Worm (Caenorhabditis elegans) whole organism, L3 larva: Measurements from ENCODE around the gene K03A11.5.
A peak's percentile ranks its signal among the peaks of the same experiment; 100 is the strongest.

Experiments used
- R02D3.7 ChIP-seq: fragments of 150-350 bp; optimal IDR thresholded peaks from 2 replicates; lab custom pipeline; 2014; ENCODE audit warnings: missing biosample characterization, missing genetic modification characterization
- ZK546.5 ChIP-seq: sonication (generic microtip); optimal IDR thresholded peaks from 2 replicates; lab custom pipeline; 2017; ENCODE audit warnings: missing biosample characterization, missing genetic modification characterization
- aly-2 ChIP-seq: fragments of 150-350 bp; optimal IDR thresholded peaks from 2 replicates; lab custom pipeline; 2014; ENCODE audit warnings: missing biosample characterization, missing genetic modification characterization
- ama-1 ChIP-seq: fragments of 150-350 bp; optimal IDR thresholded peaks from 2 replicates; lab custom pipeline; 2018
- ceh-28 ChIP-seq: fragments of 150-350 bp; optimal IDR thresholded peaks from 2 replicates; lab custom pipeline; 2014; ENCODE audit warnings: missing biosample characterization, missing genetic modification reagents, missing genetic modification characterization
- ceh-82 ChIP-seq: fragments of 150-350 bp; optimal IDR thresholded peaks from 2 replicates; lab custom pipeline; 2014; ENCODE audit warnings: missing biosample characterization, missing genetic modification characterization
- egl-27 ChIP-seq: sonication (generic microtip); optimal IDR thresholded peaks from 4 replicates; lab custom pipeline; 2017; ENCODE audit warnings: missing biosample characterization, missing genetic modification reagents, missing genetic modification characterization
- egl-5 ChIP-seq: fragments of 150-350 bp; optimal IDR thresholded peaks from 2 replicates; lab custom pipeline; 2017; ENCODE audit warnings: missing biosample characterization, missing genetic modification reagents, missing genetic modification characterization, inconsistent platforms
- elt-2 ChIP-seq: sonication (generic microtip); optimal IDR thresholded peaks from 2 replicates; lab custom pipeline; 2016; ENCODE audit warnings: missing genetic modification reagents, mild to moderate bottlenecking, missing genetic modification characterization, missing compliant biosample characterization
- elt-3 ChIP-seq, 3 experiments: fragments of 150-350 bp in 1 of 3; sonication (generic microtip) in 2 of 3; optimal IDR thresholded peaks; 2 replicates in 2 of 3; 4 replicates in 1 of 3; lab custom pipeline; 2014 to 2017; ENCODE audit warnings: missing biosample characterization in 3 of 3, missing genetic modification characterization in 3 of 3
- eor-1 ChIP-seq, 2 experiments: fragments of 150-350 bp; optimal IDR thresholded peaks; 2 replicates each; lab custom pipeline; 2014 to 2018; ENCODE audit warnings: missing biosample characterization in 2 of 2, missing genetic modification characterization in 2 of 2
- fos-1 ChIP-seq: fragments of 150-350 bp; optimal IDR thresholded peaks from 2 replicates; lab custom pipeline; 2014; ENCODE audit warnings: missing biosample characterization, missing genetic modification characterization
- hmg-11 ChIP-seq: sonication (generic microtip); optimal IDR thresholded peaks from 2 replicates; lab custom pipeline; 2016; ENCODE audit warnings: missing genetic modification characterization, missing compliant biosample characterization
- jun-1 ChIP-seq: fragments of 150-350 bp; optimal IDR thresholded peaks from 2 replicates; lab custom pipeline; 2014; ENCODE audit warnings: missing biosample characterization, missing genetic modification reagents, missing genetic modification characterization
- lin-15B ChIP-seq: fragments of 150-350 bp; optimal IDR thresholded peaks from 2 replicates; lab custom pipeline; 2014; ENCODE audit warnings: missing biosample characterization, missing genetic modification characterization
- lin-39 ChIP-seq: fragments of 150-350 bp; optimal IDR thresholded peaks from 2 replicates; lab custom pipeline; 2018; ENCODE audit warnings: missing biosample characterization, missing genetic modification reagents, missing genetic modification characterization
- lsy-12 ChIP-seq: sonication (generic microtip); optimal IDR thresholded peaks from 2 replicates; lab custom pipeline; 2016; ENCODE audit warnings: mild to moderate bottlenecking, missing genetic modification characterization, missing compliant biosample characterization
- mml-1 ChIP-seq: fragments of 150-350 bp; sonication (generic microtip); optimal IDR thresholded peaks from 3 replicates; lab custom pipeline; 2014; ENCODE audit warnings: missing biosample characterization, missing genetic modification characterization
- nfya-1 ChIP-seq: sonication (generic microtip); optimal IDR thresholded peaks from 2 replicates; lab custom pipeline; 2017; ENCODE audit warnings: missing genetic modification characterization, mild to moderate bottlenecking, missing compliant biosample characterization, antibody characterized with exemption, moderate library complexity; ENCODE audit not compliant: insufficient read depth
- nhr-11 ChIP-seq: fragments of 150-350 bp; optimal IDR thresholded peaks from 2 replicates; lab custom pipeline; 2014; ENCODE audit warnings: missing biosample characterization, missing genetic modification characterization
- nhr-12 ChIP-seq: fragments of 150-350 bp; optimal IDR thresholded peaks from 2 replicates; lab custom pipeline; 2014; ENCODE audit warnings: missing biosample characterization, missing genetic modification characterization
- nhr-23 ChIP-seq: fragments of 150-350 bp; optimal IDR thresholded peaks from 2 replicates; lab custom pipeline; 2014; ENCODE audit warnings: missing biosample characterization, missing genetic modification reagents, missing genetic modification characterization
- nhr-25 ChIP-seq: sonication (generic microtip); optimal IDR thresholded peaks from 2 replicates; lab custom pipeline; 2017; ENCODE audit warnings: missing biosample characterization, missing genetic modification characterization
- nhr-43 ChIP-seq: sonication (generic microtip); optimal IDR thresholded peaks from 2 replicates; lab custom pipeline; 2016; ENCODE audit warnings: mild to moderate bottlenecking, missing genetic modification characterization, missing compliant biosample characterization; ENCODE audit not compliant: poor library complexity, severe bottlenecking
- nhr-77 ChIP-seq: fragments of 150-350 bp; optimal IDR thresholded peaks from 2 replicates; lab custom pipeline; 2014; ENCODE audit warnings: missing biosample characterization, missing genetic modification characterization
- pha-4 ChIP-seq: fragments of 150-350 bp; optimal IDR thresholded peaks from 2 replicates; lab custom pipeline; 2014; ENCODE audit warnings: missing biosample characterization, missing genetic modification reagents, missing genetic modification characterization
- pqm-1 ChIP-seq: fragments of 150-350 bp; optimal IDR thresholded peaks from 2 replicates; lab custom pipeline; 2017; ENCODE audit warnings: missing biosample characterization, missing genetic modification characterization, inconsistent platforms
- sea-2 ChIP-seq: fragments of 150-350 bp; sonication (generic microtip); optimal IDR thresholded peaks from 4 replicates; lab custom pipeline; 2014; ENCODE audit warnings: missing biosample characterization, missing genetic modification reagents, missing genetic modification characterization
- skn-1 ChIP-seq: fragments of 150-350 bp; optimal IDR thresholded peaks from 2 replicates; lab custom pipeline; 2014; ENCODE audit warnings: missing biosample characterization, missing genetic modification characterization
- tbx-2 ChIP-seq: sonication (generic microtip); optimal IDR thresholded peaks from 2 replicates; lab custom pipeline; 2016; ENCODE audit warnings: mild to moderate bottlenecking, missing genetic modification characterization, missing compliant biosample characterization
- unc-39 ChIP-seq: sonication (generic microtip); optimal IDR thresholded peaks from 4 replicates; lab custom pipeline; 2017; ENCODE audit warnings: missing biosample characterization, missing genetic modification characterization
- unc-62 ChIP-seq: fragments of 150-350 bp; sonication (generic microtip); optimal IDR thresholded peaks from 4 replicates; lab custom pipeline; 2014; ENCODE audit warnings: missing biosample characterization, missing genetic modification reagents, missing genetic modification characterization
- ztf-4 ChIP-seq: fragments of 150-350 bp; optimal IDR thresholded peaks from 2 replicates; lab custom pipeline; 2014; ENCODE audit warnings: missing biosample characterization, missing genetic modification characterization

K03A11.5 gene

DNA sequence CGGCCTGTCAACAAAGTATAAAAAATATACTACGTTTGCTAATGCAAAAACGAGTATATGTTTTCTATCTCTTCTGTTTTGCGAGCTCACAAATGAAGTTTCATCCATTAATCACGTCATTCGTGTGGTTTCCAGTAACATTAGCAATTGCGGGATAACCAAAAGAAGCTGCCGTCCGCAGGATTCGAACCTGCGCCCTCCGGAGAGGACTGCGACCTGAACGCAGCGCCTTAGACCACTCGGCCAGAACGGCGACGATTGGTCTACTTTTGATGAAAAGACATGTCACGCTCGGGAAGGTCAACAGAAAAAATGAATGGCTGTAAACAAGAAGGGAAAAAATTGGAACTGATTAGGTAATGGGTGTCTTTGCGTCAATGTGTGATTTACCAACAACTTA is 24.5 kb upstream of the K03A11.5 start:
- TF ChIP-seq unc-62 (no peak), lsy-12 (tag; lab: Kevin White, UChicago) (peak; percentile 79), nfya-1 (peak; percentile 29), pha-4 (tag; lab: Kevin White, UChicago) (peak; percentile 48), nhr-43 (tag; lab: Kevin White, UChicago) (peak; percentile 76), nhr-25 (peak; percentile 40), nhr-12 (no peak), aly-2 (tag; lab: Kevin White, UChicago) (no peak), hmg-11 (peak; percentile 20), elt-2 (peak; percentile 54)
- TF ChIP-seq, all 47 proteins: peak for 7

DNA sequence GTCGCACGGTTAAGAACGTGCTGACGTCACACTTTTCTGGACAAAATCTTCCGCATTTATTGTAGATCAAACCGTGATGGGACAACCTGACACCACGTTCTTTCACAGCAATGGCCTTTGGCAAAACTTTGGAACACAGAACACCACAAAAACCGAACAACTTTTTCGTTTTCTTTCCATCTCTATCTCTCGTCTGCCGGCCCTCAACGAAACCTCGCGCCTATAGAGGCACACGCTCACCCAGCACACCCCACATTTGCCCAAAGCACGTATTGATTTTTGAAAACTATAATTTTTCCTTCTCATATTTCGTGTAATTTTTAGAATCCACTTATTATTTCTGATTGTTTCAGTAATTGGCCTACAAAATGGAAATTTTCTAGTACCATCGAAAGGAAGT is 21.5 kb upstream of the K03A11.5 start:
- TF ChIP-seq nhr-23 (tag; lab: Kevin White, UChicago): no peak
- TF ChIP-seq ztf-4 (tag; lab: Kevin White, UChicago): no peak
- no peak for TF ChIP-seq aly-2 (tag; lab: Kevin White, UChicago)
- no peak for TF ChIP-seq lin-15B (tag; lab: Kevin White, UChicago)
- TF ChIP-seq egl-27 (tag; lab: Kevin White, UChicago): no peak
- TF ChIP-seq ZK546.5 (tag; lab: Kevin White, UChicago): no peak
- TF ChIP-seq nhr-25: no peak
- no peak for TF ChIP-seq ceh-28
- TF ChIP-seq nhr-12: no peak
- TF ChIP-seq lsy-12 (tag; lab: Kevin White, UChicago): no peak
- no peak for TF ChIP-seq hmg-11
- TF ChIP-seq mml-1 (tag; lab: Kevin White, UChicago): no peak
- TF ChIP-seq unc-39 (tag; lab: Kevin White, UChicago): no peak
- no peak for TF ChIP-seq egl-5 (tag; lab: Kevin White, UChicago)
- no peak for TF ChIP-seq nhr-11 (tag; lab: Kevin White, UChicago)
- TF ChIP-seq fos-1 (tag; lab: Kevin White, UChicago): no peak
- TF ChIP-seq ama-1 (lab: Kevin White, UChicago): no peak
- no peak for TF ChIP-seq nhr-43 (tag; lab: Kevin White, UChicago)

DNA sequence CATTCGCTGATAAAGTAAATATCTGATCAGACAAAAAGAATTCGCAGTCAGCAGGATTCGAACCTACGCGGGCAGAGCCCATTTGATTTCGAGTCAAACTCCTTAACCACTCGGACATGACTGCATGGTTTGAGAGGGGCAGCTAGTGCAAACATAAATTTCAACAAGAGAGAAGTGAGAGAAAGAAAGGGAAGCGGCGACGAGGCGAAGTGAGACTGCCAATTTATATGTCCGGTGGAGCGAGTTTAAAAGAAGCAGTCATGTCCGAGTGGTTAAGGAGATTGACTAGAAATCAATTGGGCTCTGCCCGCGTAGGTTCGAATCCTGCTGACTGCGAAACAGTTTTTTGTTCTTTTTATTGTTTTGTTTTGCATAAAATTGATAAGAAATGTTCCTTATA is 17.0 kb upstream of the K03A11.5 start:
- TF ChIP-seq ceh-82 (tag; lab: Kevin White, UChicago) (peak; percentile 89), elt-2 (peak; percentile 69), elt-3 (tag; optimal IDR thresholded peaks at IDR 0.05; lab: Kevin White, UChicago) (peak in 1 of 3 experiments; percentile 49), jun-1 (tag; lab: Kevin White, UChicago) (peak; percentile 93), nhr-77 (tag; lab: Kevin White, UChicago) (peak; percentile 30), lin-15B (tag; lab: Kevin White, UChicago) (peak; percentile 19), nhr-11 (tag; lab: Kevin White, UChicago) (peak; percentile 54), nhr-25 (peak; percentile 33), ztf-4 (tag; lab: Kevin White, UChicago) (peak; percentile 46), eor-1 (tag; optimal IDR thresholded peaks at IDR 0.05; lab: Kevin White, UChicago) (peak in 1 of 2 experiments; percentile 46), nfya-1 (peak; percentile 79), sea-2 (GFP tag; lab: Kevin White, UChicago) (peak; percentile 76), pqm-1 (tag; lab: Kevin White, UChicago) (peak; percentile 51), lin-39 (tag; lab: Kevin White, UChicago) (peak; percentile 78), egl-5 (tag; lab: Kevin White, UChicago) (peak; percentile 64), tbx-2 (peak; percentile 80), skn-1 (tag; lab: Kevin White, UChicago) (peak; percentile 90), nhr-43 (tag; lab: Kevin White, UChicago) (peak; percentile 82), unc-62 (peak; percentile 61), R02D3.7 (tag; lab: Kevin White, UChicago) (peak; percentile 67), lsy-12 (tag; lab: Kevin White, UChicago) (peak; percentile 75), mml-1 (tag; lab: Kevin White, UChicago) (peak; percentile 47), nhr-23 (tag; lab: Kevin White, UChicago) (peak; percentile 15), pha-4 (tag; lab: Kevin White, UChicago) (peak; percentile 68), hmg-11 (peak; percentile 93), ceh-28 (peak; percentile 81)

DNA sequence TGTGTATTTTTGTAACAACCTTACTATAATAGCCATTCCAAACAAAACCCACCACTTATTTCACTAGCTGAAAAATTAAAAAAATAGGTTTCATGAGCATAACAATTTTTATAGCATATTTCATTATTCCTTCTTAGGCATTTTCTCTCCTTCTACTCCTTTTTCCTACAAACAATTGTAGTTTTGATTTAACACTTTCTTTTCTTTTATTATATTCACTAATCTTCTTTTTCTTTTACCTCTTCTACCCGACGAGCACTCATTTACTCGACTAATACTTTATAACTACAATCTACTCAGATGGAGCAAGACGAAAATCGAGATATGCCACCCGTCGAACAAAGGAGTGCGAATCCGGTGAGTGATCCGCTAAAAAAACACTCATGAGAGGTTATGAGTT is 15.1 kb upstream of the K03A11.5 start, which contains the start of gene C53C7.3:
Gene C53C7.3, plus strand, starts transcription at position 301 of the 400 bp plus-strand sequence.
- no peak for TF ChIP-seq lin-39 (tag; lab: Kevin White, UChicago)
- TF ChIP-seq ztf-4 (tag; lab: Kevin White, UChicago): no peak
- TF ChIP-seq hmg-11: no peak
- TF ChIP-seq ceh-28: no peak
- TF ChIP-seq, all 47 proteins: peak for 0
